Worm (Caenorhabditis elegans): Measurements from ENCODE around the gene arrd-2.

DNA sequence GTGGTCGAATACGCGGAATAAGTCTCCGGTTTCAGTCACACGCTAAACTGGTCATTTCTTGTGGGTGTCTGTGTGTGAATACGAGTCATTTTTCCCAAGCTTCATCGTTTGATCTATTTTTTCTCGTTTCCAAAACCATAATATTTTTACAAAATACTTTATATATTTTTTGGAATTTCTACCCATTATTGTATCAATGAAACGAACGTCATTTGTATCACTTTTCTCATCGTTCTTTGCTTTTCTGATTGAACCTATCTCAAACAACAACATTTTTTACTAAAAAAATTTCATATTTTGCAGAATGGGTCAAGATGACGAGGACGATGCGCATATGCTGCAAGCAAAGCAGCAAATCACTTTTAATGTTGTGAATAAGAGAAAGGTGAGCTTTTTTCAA, 49.3 kb upstream of the arrd-2 start, which contains the start of gene mel-11:
- TF ChIP-seq sup-37 (GFP tag; optimal IDR thresholded peaks at IDR 0.05) (no peak), egl-27 (tag; optimal IDR thresholded peaks at IDR 0.05) (no peak), sptf-1 (tag; optimal IDR thresholded peaks at IDR 0.05) (no peak), lin-39 (tag; optimal IDR thresholded peaks at IDR 0.05) (no peak), ceh-8 (GFP tag; optimal IDR thresholded peaks at IDR 0.05) (no peak), tbx-2 (tag; optimal IDR thresholded peaks at IDR 0.05) (no peak), nhr-12 (tag; optimal IDR thresholded peaks at IDR 0.05) (no peak), snpc-4 (tag; optimal IDR thresholded peaks at IDR 0.05) (no peak), ztf-11 (tag; optimal IDR thresholded peaks at IDR 0.05) (no peak), mef-2 (tag; optimal IDR thresholded peaks at IDR 0.05) (no peak), ztf-4 (tag; optimal IDR thresholded peaks at IDR 0.05) (no peak)
